Fruit fly (Drosophila melanogaster): Measurements from ENCODE around the gene CG9459.

CG9459 gene

DNA sequence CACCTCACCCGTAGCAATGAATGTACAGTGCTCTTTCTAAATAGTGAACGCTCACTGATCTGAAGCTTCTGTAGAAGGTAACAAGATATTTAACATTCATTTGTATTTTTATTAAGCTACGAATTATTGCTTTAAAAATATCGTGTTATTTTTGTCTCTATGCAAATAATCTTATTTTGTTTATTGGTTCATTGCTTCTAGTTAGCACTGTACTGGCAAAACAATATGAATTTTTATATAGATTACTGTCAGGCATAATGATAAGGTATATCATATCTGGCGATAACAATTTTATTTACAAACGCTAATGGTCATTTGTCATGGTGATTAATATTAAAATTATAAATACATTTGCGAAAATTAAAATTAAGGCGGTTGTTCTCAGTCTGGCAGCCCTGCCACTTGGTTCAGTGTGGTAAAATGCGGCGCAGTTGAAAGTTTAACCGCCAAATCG lies 46.6 kb downstream of the CG9459 start, which contains the start of gene CG9471 (continued):
- TF ChIP-seq HLH54F (GFP tag; optimal IDR thresholded peaks at IDR 0.05): peak; percentile 90
- peak; percentile 74 for TF ChIP-seq danr (GFP tag; IDR thresholded peaks at IDR 0.05)
- TF ChIP-seq sqz (GFP tag; optimal IDR thresholded peaks at IDR 0.05): peak; percentile 80
- TF ChIP-seq Chrac-16 (GFP tag; optimal IDR thresholded peaks at IDR 0.05): peak; percentile 92
- TF ChIP-seq slbo (GFP tag; IDR thresholded peaks at IDR 0.05): peak; percentile 96
- TF ChIP-seq Ssrp (tag; optimal IDR thresholded peaks at IDR 0.05): peak; percentile 87
- TF ChIP-seq Bdp1 (GFP tag; optimal IDR thresholded peaks at IDR 0.05): peak; percentile 78
- TF ChIP-seq CG10267 (tag; optimal IDR thresholded peaks at IDR 0.05): peak; percentile 89
- TF ChIP-seq Dad (GFP tag; optimal IDR thresholded peaks at IDR 0.05): peak; percentile 75
- TF ChIP-seq Hr78 (GFP tag; optimal IDR thresholded peaks at IDR 0.05): peak in 1 of 2 experiments; percentile 73
- TF ChIP-seq CG8478 (optimal IDR thresholded peaks at IDR 0.05): no peak
- peak; percentile 7 for TF ChIP-seq sima (GFP tag; optimal IDR thresholded peaks at IDR 0.05)
- peak; percentile 85 for TF ChIP-seq Fer2 (tag; optimal IDR thresholded peaks at IDR 0.05)
- TF ChIP-seq mld (GFP tag; IDR thresholded peaks at IDR 0.05; ENCODE audit: partially characterized antibody): no peak
- TF ChIP-seq luna (GFP tag; optimal IDR thresholded peaks at IDR 0.05): peak; percentile 72
- peak; percentile 78 for TF ChIP-seq CG6654 (GFP tag; optimal IDR thresholded peaks at IDR 0.05)
- TF ChIP-seq CG10366 (GFP tag; IDR thresholded peaks at IDR 0.05): peak; percentile 93
- peak; percentile 87 for TF ChIP-seq salm (tag; optimal IDR thresholded peaks at IDR 0.05)
- peak; percentile 94 for TF ChIP-seq ci (GFP tag; IDR thresholded peaks at IDR 0.05)
- peak; percentile 92 for TF ChIP-seq lmd (GFP tag; IDR thresholded peaks at IDR 0.05)
- no peak for TF ChIP-seq nerfin-2 (GFP tag; IDR thresholded peaks at IDR 0.05; ENCODE audit: partially characterized antibody)
- TF ChIP-seq tap (tag; optimal IDR thresholded peaks at IDR 0.05): peak; percentile 92
- peak; percentile 97 for TF ChIP-seq vvl (GFP tag; IDR thresholded peaks at IDR 0.05)
- no peak for TF ChIP-seq Dfd (GFP tag; optimal IDR thresholded peaks at IDR 0.05)
- peak; percentile 83 for TF ChIP-seq CG1792 (GFP tag; optimal IDR thresholded peaks at IDR 0.05)
- no peak for TF ChIP-seq hbn (GFP tag; IDR thresholded peaks at IDR 0.05; ENCODE audit: partially characterized antibody)
- peak; percentile 93 for TF ChIP-seq chm (GFP tag; IDR thresholded peaks at IDR 0.05)
- peak; percentile 88 for TF ChIP-seq Taf1 (GFP tag; IDR thresholded peaks at IDR 0.05)
- peak; percentile 80; the same call in 2 of the 3 replicates for TF ChIP-seq jigr1 (GFP tag; IDR thresholded peaks at IDR 0.05)
- peak; percentile 72 for TF ChIP-seq CG18011 (GFP tag; optimal IDR thresholded peaks at IDR 0.05)
- TF ChIP-seq lola (GFP tag; optimal IDR thresholded peaks at IDR 0.05): peak in 1 of 3 experiments; percentile 83
- peak; percentile 88 for TF ChIP-seq tin (GFP tag; optimal IDR thresholded peaks at IDR 0.05)
- peak; percentile 93 for TF ChIP-seq Bteb2 (GFP tag; optimal IDR thresholded peaks at IDR 0.05)
- TF ChIP-seq croc (GFP tag; conservative IDR thresholded peaks at IDR 0.05): peak; percentile 80
- TF ChIP-seq z (GFP tag; IDR thresholded peaks at IDR 0.05): peak; percentile 32; the same call in 2 of the 3 replicates
- TF ChIP-seq H2.0 (GFP tag; IDR thresholded peaks at IDR 0.05): peak; percentile 93
- TF ChIP-seq amos (GFP tag; IDR thresholded peaks at IDR 0.05; ENCODE audit: partially characterized antibody): no peak
- peak; percentile 96 for TF ChIP-seq CG2120 (GFP tag; optimal IDR thresholded peaks at IDR 0.05)
- peak; percentile 88 to 92 for TF ChIP-seq Pdp1 (GFP tag; optimal IDR thresholded peaks at IDR 0.05)
- peak; percentile 83 for TF ChIP-seq dmrt11E (tag; optimal IDR thresholded peaks at IDR 0.05)
- peak; percentile 25; the same call in 1 of the 2 replicates for TF ChIP-seq Dip2 (GFP tag; IDR thresholded peaks at IDR 0.05)
- peak; percentile 92 for TF ChIP-seq exex (tag; optimal IDR thresholded peaks at IDR 0.05)
- peak; percentile 88 for TF ChIP-seq CG12942 (GFP tag; optimal IDR thresholded peaks at IDR 0.05)
- TF ChIP-seq yki (optimal IDR thresholded peaks at IDR 0.05): no peak
- peak; percentile 86 for TF ChIP-seq Max (GFP tag; optimal IDR thresholded peaks at IDR 0.05)
- peak; percentile 26 for TF ChIP-seq CTCF (GFP tag; optimal IDR thresholded peaks at IDR 0.05)
- peak; percentile 93 for TF ChIP-seq CG34422 (GFP tag; IDR thresholded peaks at IDR 0.05)
- TF ChIP-seq CHES-1-like (GFP tag; optimal IDR thresholded peaks at IDR 0.05): peak; percentile 84
- TF ChIP-seq toy (GFP tag; IDR thresholded peaks at IDR 0.05): peak; percentile 76; the same call in 1 of the 2 replicates
- TF ChIP-seq Eip74EF (GFP tag; optimal IDR thresholded peaks at IDR 0.05): peak in 1 of 2 experiments; percentile 90
- TF ChIP-seq fd102C (GFP tag; optimal IDR thresholded peaks at IDR 0.05): peak; percentile 57

Data from whole organism, embryonic.